ENCODE assay signal across 1 fruit fly cellular context in genomic region chr3R:31580586-31580994, dm6.
TF ChIP-seq lines count a peak whose summit lies in the region.

TSS of gene pygo (minus strand) at chr3R:31580699.
TSS of gene rod (plus strand) at chr3R:31580951.

TF ChIP-seq in whole organism, embryonic, 481 proteins besides CTCF, POLR2A, EP300 and RAD21 (continued from another document and continues in another):
- no peak for TF ChIP-seq CG4282 (GFP tag; optimal IDR thresholded peaks at IDR 0.05; lab: Kevin White, UChicago)
- TF ChIP-seq da (GFP tag; optimal IDR thresholded peaks at IDR 0.05; lab: Kevin White, UChicago), result no peak
- no peak for TF ChIP-seq fu2 (GFP tag; optimal IDR thresholded peaks at IDR 0.05; lab: Kevin White, UChicago)
- no peak for TF ChIP-seq mam (GFP tag; optimal IDR thresholded peaks at IDR 0.05; lab: Kevin White, UChicago)
- TF ChIP-seq ato (GFP tag; IDR thresholded peaks at IDR 0.05; lab: Robert Waterston, UW; ENCODE audit: partially characterized antibody), result 0 out of 2 replicates have a peak, but pooled peaks have one; percentile 39
- no peak for TF ChIP-seq pho (GFP tag; optimal IDR thresholded peaks at IDR 0.05; lab: Kevin White, UChicago)
- TF ChIP-seq CG5245 (GFP tag; optimal IDR thresholded peaks at IDR 0.05; lab: Kevin White, UChicago), result no peak
- no peak for TF ChIP-seq twi (tag; optimal IDR thresholded peaks at IDR 0.05; lab: Kevin White, UChicago)
- TF ChIP-seq her (GFP tag; optimal IDR thresholded peaks at IDR 0.05; lab: Kevin White, UChicago), result no peak
- TF ChIP-seq hb (GFP tag; IDR thresholded peaks at IDR 0.05; lab: Robert Waterston, UW; ENCODE audit: partially characterized antibody), result peak; percentile 72; the same call in 2 of the 3 replicates
- no peak for TF ChIP-seq esg (GFP tag; conservative IDR thresholded peaks at IDR 0.05; lab: Robert Waterston, UW)
- TF ChIP-seq lbe (GFP tag; optimal IDR thresholded peaks at IDR 0.05; lab: Kevin White, UChicago), result no peak
- TF ChIP-seq CG15601 (tag; optimal IDR thresholded peaks at IDR 0.05; lab: Kevin White, UChicago), result no peak
- TF ChIP-seq wek (GFP tag; optimal IDR thresholded peaks at IDR 0.05; lab: Kevin White, UChicago), result no peak
- TF ChIP-seq CG7556 (GFP tag; optimal IDR thresholded peaks at IDR 0.05; lab: Kevin White, UChicago), result no peak
- no peak for TF ChIP-seq CG12744 (GFP tag; optimal IDR thresholded peaks at IDR 0.05; lab: Kevin White, UChicago)
- TF ChIP-seq CG13123 (GFP tag; optimal IDR thresholded peaks at IDR 0.05; lab: Kevin White, UChicago), result no peak
- no peak for TF ChIP-seq CG8290 (GFP tag; optimal IDR thresholded peaks at IDR 0.05; lab: Kevin White, UChicago)
- TF ChIP-seq CG8290 (tag; optimal IDR thresholded peaks at IDR 0.05; lab: Kevin White, UChicago), result no peak
- TF ChIP-seq gem (tag; optimal IDR thresholded peaks at IDR 0.05; lab: Kevin White, UChicago), result no peak
- TF ChIP-seq vnd (GFP tag; IDR thresholded peaks at IDR 0.05; lab: Robert Waterston, UW; ENCODE audit: partially characterized antibody), result 0 out of 3 replicates have a peak, but pooled peaks have one; percentile 30
- peak; percentile 5 for TF ChIP-seq NC2β (GFP tag; optimal IDR thresholded peaks at IDR 0.05; lab: Kevin White, UChicago)
- no peak for TF ChIP-seq CG14441 (GFP tag; IDR thresholded peaks at IDR 0.05; lab: Robert Waterston, UW)
- TF ChIP-seq Sry-β (GFP tag; optimal IDR thresholded peaks at IDR 0.05; lab: Kevin White, UChicago), result no peak
- peak; percentile 97 for TF ChIP-seq sd (tag; optimal IDR thresholded peaks at IDR 0.05; lab: Kevin White, UChicago)
- TF ChIP-seq mld (GFP tag; IDR thresholded peaks at IDR 0.05; lab: Robert Waterston, UW; ENCODE audit: partially characterized antibody), result no peak
- no peak for TF ChIP-seq CG18011 (GFP tag; optimal IDR thresholded peaks at IDR 0.05; lab: Kevin White, UChicago)
- no peak for TF ChIP-seq Hr39 (optimal IDR thresholded peaks at IDR 0.05; lab: Kevin White, UChicago)
- TF ChIP-seq CG2889 (GFP tag; IDR thresholded peaks at IDR 0.05; lab: Robert Waterston, UW), result no peak
- peak; percentile 92 for TF ChIP-seq CG15514 (GFP tag; optimal IDR thresholded peaks at IDR 0.05; lab: Kevin White, UChicago)
- TF ChIP-seq CG9609 (GFP tag; optimal IDR thresholded peaks at IDR 0.05; lab: Kevin White, UChicago), result no peak
- peak; percentile 54 for TF ChIP-seq Elba2 (GFP tag; optimal IDR thresholded peaks at IDR 0.05; lab: Kevin White, UChicago)
- TF ChIP-seq Med (GFP tag; lab: Kevin White, UChicago), result peak; percentile 78
- TF ChIP-seq Opbp (GFP tag; IDR thresholded peaks at IDR 0.05; lab: Robert Waterston, UW; ENCODE audit: partially characterized antibody), result peak; percentile 67; the same call in 2 of the 3 replicates
- TF ChIP-seq dmrt11E (tag; optimal IDR thresholded peaks at IDR 0.05; lab: Kevin White, UChicago), result no peak
- TF ChIP-seq HLHmδ (GFP tag; optimal IDR thresholded peaks at IDR 0.05; lab: Kevin White, UChicago), result no peak
- TF ChIP-seq CG10979 (tag; optimal IDR thresholded peaks at IDR 0.05; lab: Kevin White, UChicago), result no peak
- TF ChIP-seq luna (GFP tag; optimal IDR thresholded peaks at IDR 0.05; lab: Kevin White, UChicago), result no peak
- TF ChIP-seq Nf-YC (tag; optimal IDR thresholded peaks at IDR 0.05; lab: Kevin White, UChicago), result no peak
- no peak for TF ChIP-seq grn (GFP tag; optimal IDR thresholded peaks at IDR 0.05; lab: Kevin White, UChicago)
- TF ChIP-seq CG6254 (GFP tag; optimal IDR thresholded peaks at IDR 0.05; lab: Kevin White, UChicago), result no peak
- TF ChIP-seq CG17829 (tag; optimal IDR thresholded peaks at IDR 0.05; lab: Kevin White, UChicago), result peak; percentile 55
- TF ChIP-seq lilli (GFP tag; optimal IDR thresholded peaks at IDR 0.05; lab: Kevin White, UChicago), result peak; percentile 34
- TF ChIP-seq CG31224 (GFP tag; IDR thresholded peaks at IDR 0.05; lab: Robert Waterston, UW), result no peak
- no peak for TF ChIP-seq CG11560 (tag; IDR thresholded peaks at IDR 0.05; lab: Robert Waterston, UW)
- TF ChIP-seq Ada2b (GFP tag; IDR thresholded peaks at IDR 0.05; lab: Robert Waterston, UW), result no peak
- no peak for TF ChIP-seq gce (GFP tag; IDR thresholded peaks at IDR 0.05; lab: Robert Waterston, UW)
- TF ChIP-seq bowl (GFP tag; IDR thresholded peaks at IDR 0.05; lab: Robert Waterston, UW), result no peak
- TF ChIP-seq Neu2 (GFP tag; optimal IDR thresholded peaks at IDR 0.05; lab: Kevin White, UChicago; ENCODE audit: borderline replicate concordance), result no peak
- TF ChIP-seq cato (GFP tag; optimal IDR thresholded peaks at IDR 0.05; lab: Kevin White, UChicago; ENCODE audit: borderline replicate concordance), result no peak
- no peak for TF ChIP-seq CG15269 (tag; optimal IDR thresholded peaks at IDR 0.05; lab: Kevin White, UChicago)
- TF ChIP-seq CG17361 (GFP tag; IDR thresholded peaks at IDR 0.05; lab: Robert Waterston, UW), result no peak
- TF ChIP-seq CG33213 (GFP tag; optimal IDR thresholded peaks at IDR 0.05; lab: Kevin White, UChicago), result peak; percentile 34
- no peak for TF ChIP-seq toy (GFP tag; IDR thresholded peaks at IDR 0.05; lab: Robert Waterston, UW)
- TF ChIP-seq usp (GFP tag; optimal IDR thresholded peaks at IDR 0.05; lab: Kevin White, UChicago), result no peak
- no peak for TF ChIP-seq kay (GFP tag; optimal IDR thresholded peaks at IDR 0.05; lab: Kevin White, UChicago)
- TF ChIP-seq CG17359 (tag; optimal IDR thresholded peaks at IDR 0.05; lab: Kevin White, UChicago), result no peak
- TF ChIP-seq fd96Cb (tag; optimal IDR thresholded peaks at IDR 0.05; lab: Kevin White, UChicago), result no peak
- no peak for TF ChIP-seq gro (GFP tag; optimal IDR thresholded peaks at IDR 0.05; lab: Kevin White, UChicago)
- no peak for TF ChIP-seq CG11085 (GFP tag; IDR thresholded peaks at IDR 0.05; lab: Robert Waterston, UW)
- TF ChIP-seq E2f2 (GFP tag; IDR thresholded peaks at IDR 0.05; lab: Robert Waterston, UW), result peak; percentile 88
- TF ChIP-seq HHEX (GFP tag; optimal IDR thresholded peaks at IDR 0.05; lab: Kevin White, UChicago), result no peak
- no peak for TF ChIP-seq corto (GFP tag; optimal IDR thresholded peaks at IDR 0.05; lab: Kevin White, UChicago)
- no peak for TF ChIP-seq Nf-YA (GFP tag; IDR thresholded peaks at IDR 0.05; lab: Robert Waterston, UW)
- TF ChIP-seq Sry-δ (GFP tag; optimal IDR thresholded peaks at IDR 0.05; lab: Kevin White, UChicago), result peak; percentile 73
- no peak for TF ChIP-seq Lpt (GFP tag; optimal IDR thresholded peaks at IDR 0.05; lab: Kevin White, UChicago)
- peak; percentile 64; the same call in 2 of the 3 replicates for TF ChIP-seq Doc3 (GFP tag; IDR thresholded peaks at IDR 0.05; lab: Robert Waterston, UW; ENCODE audit: partially characterized antibody)
- no peak for TF ChIP-seq grau (tag; optimal IDR thresholded peaks at IDR 0.05; lab: Kevin White, UChicago)
- no peak for TF ChIP-seq tio (GFP tag; optimal IDR thresholded peaks at IDR 0.05; lab: Kevin White, UChicago)
- TF ChIP-seq Hsf (GFP tag; optimal IDR thresholded peaks at IDR 0.05; lab: Kevin White, UChicago), result no peak
- TF ChIP-seq CG6683 (GFP tag; optimal IDR thresholded peaks at IDR 0.05; lab: Kevin White, UChicago), result no peak
- TF ChIP-seq dan (GFP tag; IDR thresholded peaks at IDR 0.05; lab: Robert Waterston, UW), result no peak
- no peak for TF ChIP-seq pita (GFP tag; optimal IDR thresholded peaks at IDR 0.05; lab: Kevin White, UChicago)
- no peak for TF ChIP-seq sqz (GFP tag; optimal IDR thresholded peaks at IDR 0.05; lab: Kevin White, UChicago)
- peak; percentile 69 for TF ChIP-seq YL-1 (GFP tag; optimal IDR thresholded peaks at IDR 0.05; lab: Kevin White, UChicago)
- no peak for TF ChIP-seq CG1529 (GFP tag; optimal IDR thresholded peaks at IDR 0.05; lab: Kevin White, UChicago)
- TF ChIP-seq mirr (GFP tag; optimal IDR thresholded peaks at IDR 0.05; lab: Kevin White, UChicago), result no peak
- peak; percentile 20 for TF ChIP-seq CG2120 (GFP tag; optimal IDR thresholded peaks at IDR 0.05; lab: Kevin White, UChicago)
- no peak for TF ChIP-seq cg (GFP tag; optimal IDR thresholded peaks at IDR 0.05; lab: Kevin White, UChicago)
- no peak for TF ChIP-seq tll (GFP tag; optimal IDR thresholded peaks at IDR 0.05; lab: Kevin White, UChicago)
- no peak for TF ChIP-seq nau (GFP tag; optimal IDR thresholded peaks at IDR 0.05; lab: Kevin White, UChicago)
- TF ChIP-seq HLH3B (GFP tag; IDR thresholded peaks at IDR 0.05; lab: Robert Waterston, UW), result no peak
- TF ChIP-seq zfh2 (GFP tag; optimal IDR thresholded peaks at IDR 0.05; lab: Kevin White, UChicago), result peak; percentile 15
- no peak for TF ChIP-seq Fer1 (GFP tag; optimal IDR thresholded peaks at IDR 0.05; lab: Kevin White, UChicago)
- TF ChIP-seq ranshi (GFP tag; IDR thresholded peaks at IDR 0.05; lab: Robert Waterston, UW), result no peak
- TF ChIP-seq Xbp1 (GFP tag; optimal IDR thresholded peaks at IDR 0.05; lab: Kevin White, UChicago), result peak; percentile 39
- peak; percentile 67 for TF ChIP-seq CG16813 (GFP tag; IDR thresholded peaks at IDR 0.05; lab: Robert Waterston, UW; ENCODE audit: partially characterized antibody)
- TF ChIP-seq CG9727 (GFP tag; optimal IDR thresholded peaks at IDR 0.05; lab: Kevin White, UChicago), result no peak
- no peak for TF ChIP-seq lola (GFP tag; optimal IDR thresholded peaks at IDR 0.05; lab: Kevin White, UChicago)
- TF ChIP-seq CG4328 (GFP tag; optimal IDR thresholded peaks at IDR 0.05; lab: Kevin White, UChicago), result no peak
- TF ChIP-seq pnt (GFP tag; optimal IDR thresholded peaks at IDR 0.05; lab: Kevin White, UChicago), result no peak
- no peak for TF ChIP-seq lab (GFP tag; optimal IDR thresholded peaks at IDR 0.05; lab: Kevin White, UChicago)
- TF ChIP-seq CG13296 (GFP tag; optimal IDR thresholded peaks at IDR 0.05; lab: Kevin White, UChicago), result no peak
- TF ChIP-seq CG5180 (GFP tag; optimal IDR thresholded peaks at IDR 0.05; lab: Kevin White, UChicago), result no peak
- peak; percentile 51 for TF ChIP-seq tna (GFP tag; IDR thresholded peaks at IDR 0.05; lab: Robert Waterston, UW; ENCODE audit: partially characterized antibody)
- no peak for TF ChIP-seq CG4404 (GFP tag; IDR thresholded peaks at IDR 0.05; lab: Robert Waterston, UW)
- TF ChIP-seq CG7372 (GFP tag; IDR thresholded peaks at IDR 0.05; lab: Robert Waterston, UW), result no peak
- TF ChIP-seq tx (GFP tag; optimal IDR thresholded peaks at IDR 0.05; lab: Kevin White, UChicago), result no peak
- TF ChIP-seq CG2116 (GFP tag; optimal IDR thresholded peaks at IDR 0.05; lab: Kevin White, UChicago), result peak; percentile 95
- TF ChIP-seq Ets65A (GFP tag; lab: Kevin White, UChicago), result no peak
- peak; percentile 20 for TF ChIP-seq Lhr (GFP tag; optimal IDR thresholded peaks at IDR 0.05; lab: Kevin White, UChicago)
- no peak for TF ChIP-seq CG10565 (GFP tag; optimal IDR thresholded peaks at IDR 0.05; lab: Kevin White, UChicago)
- TF ChIP-seq CG17802 (tag; optimal IDR thresholded peaks at IDR 0.05; lab: Kevin White, UChicago), result no peak
- no peak for TF ChIP-seq Spps (tag; optimal IDR thresholded peaks at IDR 0.05; lab: Kevin White, UChicago)
- no peak for TF ChIP-seq Kr (GFP tag; optimal IDR thresholded peaks at IDR 0.05; lab: Kevin White, UChicago)
- TF ChIP-seq caup (GFP tag; optimal IDR thresholded peaks at IDR 0.05; lab: Kevin White, UChicago; ENCODE audit: severe bottlenecking), result no peak
- no peak for TF ChIP-seq en (GFP tag; optimal IDR thresholded peaks at IDR 0.05; lab: Kevin White, UChicago)
- TF ChIP-seq z (GFP tag; IDR thresholded peaks at IDR 0.05; lab: Robert Waterston, UW), result no peak
- TF ChIP-seq gsb-n (tag; optimal IDR thresholded peaks at IDR 0.05; lab: Kevin White, UChicago), result no peak
- peak; percentile 57 for TF ChIP-seq amos (GFP tag; IDR thresholded peaks at IDR 0.05; lab: Robert Waterston, UW; ENCODE audit: partially characterized antibody)
- no peak for TF ChIP-seq pros (GFP tag; optimal IDR thresholded peaks at IDR 0.05; lab: Kevin White, UChicago)
- peak; percentile 71 for TF ChIP-seq Myb (GFP tag; optimal IDR thresholded peaks at IDR 0.05; lab: Kevin White, UChicago)
- TF ChIP-seq CG11696 (GFP tag; IDR thresholded peaks at IDR 0.05; lab: Robert Waterston, UW), result no peak
- TF ChIP-seq CG6175 (GFP tag; IDR thresholded peaks at IDR 0.05; lab: Robert Waterston, UW), result no peak
- TF ChIP-seq sna (GFP tag; IDR thresholded peaks at IDR 0.05; lab: Robert Waterston, UW; ENCODE audit: partially characterized antibody), result peak; percentile 74
- TF ChIP-seq Sox100B (GFP tag; optimal IDR thresholded peaks at IDR 0.05; lab: Kevin White, UChicago), result no peak
- no peak for TF ChIP-seq Rx (GFP tag; IDR thresholded peaks at IDR 0.05; lab: Robert Waterston, UW)
- no peak for TF ChIP-seq ham (GFP tag; IDR thresholded peaks at IDR 0.05; lab: Robert Waterston, UW)
- no peak for TF ChIP-seq CG15479 (GFP tag; optimal IDR thresholded peaks at IDR 0.05; lab: Kevin White, UChicago)
- TF ChIP-seq Gug (GFP tag; IDR thresholded peaks at IDR 0.05; lab: Robert Waterston, UW), result no peak
- peak; percentile 59 for TF ChIP-seq jumu (GFP tag; optimal IDR thresholded peaks at IDR 0.05; lab: Kevin White, UChicago)
- no peak for TF ChIP-seq Dad (GFP tag; optimal IDR thresholded peaks at IDR 0.05; lab: Kevin White, UChicago)
- TF ChIP-seq CG11456 (GFP tag; IDR thresholded peaks at IDR 0.05; lab: Robert Waterston, UW), result no peak
- no peak for TF ChIP-seq eyg (GFP tag; optimal IDR thresholded peaks at IDR 0.05; lab: Kevin White, UChicago)
- TF ChIP-seq CG8089 (GFP tag; optimal IDR thresholded peaks at IDR 0.05; lab: Kevin White, UChicago), result no peak
- no peak for TF ChIP-seq Oli (tag; optimal IDR thresholded peaks at IDR 0.05; lab: Kevin White, UChicago)
- TF ChIP-seq CG11504 (tag; optimal IDR thresholded peaks at IDR 0.05; lab: Kevin White, UChicago), result no peak
- TF ChIP-seq Asciz (GFP tag; optimal IDR thresholded peaks at IDR 0.05; lab: Kevin White, UChicago), result no peak
- no peak for TF ChIP-seq CG12769 (tag; optimal IDR thresholded peaks at IDR 0.05; lab: Kevin White, UChicago)
- TF ChIP-seq ac (GFP tag; optimal IDR thresholded peaks at IDR 0.05; lab: Kevin White, UChicago), result no peak
- no peak for TF ChIP-seq CrebB (tag; optimal IDR thresholded peaks at IDR 0.05; lab: Kevin White, UChicago)
- no peak for TF ChIP-seq D19A (tag; optimal IDR thresholded peaks at IDR 0.05; lab: Kevin White, UChicago)
- TF ChIP-seq CG11398 (GFP tag; optimal IDR thresholded peaks at IDR 0.05; lab: Kevin White, UChicago), result no peak
- TF ChIP-seq PHDP (tag; optimal IDR thresholded peaks at IDR 0.05; lab: Kevin White, UChicago), result no peak
- TF ChIP-seq HLH4C (GFP tag; IDR thresholded peaks at IDR 0.05; lab: Robert Waterston, UW; ENCODE audit: partially characterized antibody), result peak; percentile 72
- TF ChIP-seq sob (GFP tag; IDR thresholded peaks at IDR 0.05; lab: Robert Waterston, UW), result no peak
- no peak for TF ChIP-seq ap (GFP tag; IDR thresholded peaks at IDR 0.05; lab: Robert Waterston, UW)
